Worm (Caenorhabditis elegans) whole organism, L1 larva: ENCODE results near the gene dat-1.
A peak's percentile ranks its signal among the peaks of the same experiment; 100 is the strongest.

Experiments
- C16A3.4 ChIP-seq: fragments of 150-350 bp; optimal IDR thresholded peaks from 2 replicates; lab custom pipeline; 2014; ENCODE audit warnings: missing biosample characterization, missing genetic modification characterization
- C34B4.2 ChIP-seq: sonication (generic microtip); optimal IDR thresholded peaks from 2 replicates; lab custom pipeline; 2017; ENCODE audit warnings: mild to moderate bottlenecking, missing genetic modification characterization, missing compliant biosample characterization
- aha-1 ChIP-seq: fragments of 150-350 bp; optimal IDR thresholded peaks from 2 replicates; lab custom pipeline; 2014; ENCODE audit warnings: missing biosample characterization, missing genetic modification characterization
- ama-1 ChIP-seq: fragments of 150-350 bp; optimal IDR thresholded peaks from 2 replicates; lab custom pipeline; 2014
- blmp-1 ChIP-seq: fragments of 150-350 bp; optimal IDR thresholded peaks from 2 replicates; lab custom pipeline; 2014; ENCODE audit warnings: missing biosample characterization, missing genetic modification characterization
- ceh-82 ChIP-seq, 3 experiments: fragments of 150-350 bp in 1 of 3; sonication (generic microtip) in 2 of 3; optimal IDR thresholded peaks; 2 replicates each; lab custom pipeline; 2014 to 2017; ENCODE audit warnings: missing biosample characterization in 3 of 3, missing genetic modification characterization in 3 of 3
- ceh-88 ChIP-seq: fragments of 200-800 bp; sonication (Bioruptor generic); IDR thresholded peaks from 2 replicates; pipeline ENCODE4 v1.3.6; 2022; ENCODE audit warnings: missing genetic modification characterization, missing compliant biosample characterization
- ces-1 ChIP-seq: fragments of 150-350 bp; optimal IDR thresholded peaks from 2 replicates; lab custom pipeline; 2014; ENCODE audit warnings: missing biosample characterization, missing genetic modification reagents, missing genetic modification characterization
- dpl-1 ChIP-seq, 3 experiments: fragments of 150-350 bp in 2 of 3; sonication (generic microtip) in 1 of 3; optimal IDR thresholded peaks; 2 replicates each; lab custom pipeline; 2014 to 2017; ENCODE audit warnings: missing biosample characterization in 3 of 3, missing genetic modification characterization in 3 of 3, missing genetic modification reagents in 3 of 3
- dsc-1 ChIP-seq: sonication (generic microtip); optimal IDR thresholded peaks from 2 replicates; lab custom pipeline; 2016; ENCODE audit warnings: mild to moderate bottlenecking, missing genetic modification characterization, missing compliant biosample characterization
- efl-1 ChIP-seq, 4 experiments: fragments of 150-350 bp; optimal IDR thresholded peaks in 3 of 4; peaks in 1 of 4; 1 replicate in 1 of 4; 2 replicates in 3 of 4; lab custom pipeline; 2014; ENCODE audit warnings: missing biosample characterization in 2 of 4, missing genetic modification characterization in 2 of 4, missing genetic modification reagents in 2 of 4
- egl-27 ChIP-seq, 2 experiments: fragments of 150-350 bp in 1 of 2; sonication (generic microtip); optimal IDR thresholded peaks; 3 replicates each; lab custom pipeline; 2017 to 2018; ENCODE audit warnings: missing biosample characterization in 2 of 2, missing genetic modification characterization in 2 of 2, missing genetic modification reagents in 2 of 2
- elt-2 ChIP-seq: sonication (generic microtip); optimal IDR thresholded peaks from 2 replicates; lab custom pipeline; 2016; ENCODE audit warnings: missing genetic modification characterization, mild to moderate bottlenecking, inconsistent platforms, missing compliant biosample characterization, missing genetic modification reagents
- fkh-8 ChIP-seq: sonication (generic microtip); optimal IDR thresholded peaks from 2 replicates; lab custom pipeline; 2016; ENCODE audit warnings: mild to moderate bottlenecking, missing genetic modification characterization, missing compliant biosample characterization
- hpl-2 ChIP-seq: fragments of 150-350 bp; optimal IDR thresholded peaks from 2 replicates; lab custom pipeline; 2014; ENCODE audit warnings: missing biosample characterization, missing genetic modification reagents, missing genetic modification characterization
- isw-1 ChIP-seq: fragments of 200-800 bp; sonication (Bioruptor generic); IDR thresholded peaks from 2 replicates; pipeline ENCODE4 v1.3.6; 2022; ENCODE audit warnings: missing genetic modification characterization, missing compliant biosample characterization
- lin-14 ChIP-seq: fragments of 200-800 bp; sonication (Bioruptor generic); optimal IDR thresholded peaks from 2 replicates; lab custom pipeline; 2018; ENCODE audit warnings: mild to moderate bottlenecking, missing genetic modification characterization, moderate library complexity, missing compliant biosample characterization
- lin-15B ChIP-seq: fragments of 150-350 bp; sonication (generic microtip); optimal IDR thresholded peaks from 3 replicates; lab custom pipeline; 2014; ENCODE audit warnings: missing biosample characterization, missing genetic modification characterization
- lin-39 ChIP-seq: fragments of 150-350 bp; optimal IDR thresholded peaks from 2 replicates; lab custom pipeline; 2014; ENCODE audit warnings: missing biosample characterization, missing genetic modification reagents, missing genetic modification characterization
- lir-3 ChIP-seq: sonication (generic microtip); optimal IDR thresholded peaks from 2 replicates; lab custom pipeline; 2016; ENCODE audit warnings: mild to moderate bottlenecking, missing genetic modification characterization, moderate library complexity, missing compliant biosample characterization; ENCODE audit not compliant: poor library complexity
- lsy-2 ChIP-seq, 2 experiments: fragments of 150-350 bp; optimal IDR thresholded peaks; 2 replicates each; lab custom pipeline; 2014; ENCODE audit warnings: missing biosample characterization in 2 of 2, missing genetic modification characterization in 2 of 2
- nhr-19 ChIP-seq: fragments of 200-800 bp; sonication (Bioruptor generic); conservative IDR thresholded peaks from 2 replicates; pipeline ENCODE4 v1.3.6; 2022; ENCODE audit warnings: missing genetic modification characterization, missing compliant biosample characterization
- nhr-47 ChIP-seq: sonication (generic microtip); optimal IDR thresholded peaks from 2 replicates; lab custom pipeline; 2016; ENCODE audit warnings: mild to moderate bottlenecking, missing genetic modification characterization, moderate library complexity, missing compliant biosample characterization
- nhr-71 ChIP-seq: sonication (generic microtip); optimal IDR thresholded peaks from 2 replicates; lab custom pipeline; 2016; ENCODE audit warnings: mild to moderate bottlenecking, missing genetic modification characterization, moderate library complexity, missing compliant biosample characterization
- nhr-77 ChIP-seq: fragments of 150-350 bp; optimal IDR thresholded peaks from 2 replicates; lab custom pipeline; 2014; ENCODE audit warnings: missing biosample characterization, missing genetic modification characterization
- nhr-84 ChIP-seq: sonication (generic microtip); optimal IDR thresholded peaks from 2 replicates; lab custom pipeline; 2017; ENCODE audit warnings: missing biosample characterization, missing genetic modification characterization
- nhr-85 ChIP-seq: sonication (generic microtip); peaks from one replicate; lab custom pipeline; 2016; ENCODE audit warnings: missing genetic modification characterization, inconsistent platforms, missing compliant biosample characterization
- pag-3 ChIP-seq: sonication (generic microtip); optimal IDR thresholded peaks from 2 replicates; lab custom pipeline; 2017; ENCODE audit warnings: missing genetic modification characterization, mild to moderate bottlenecking, missing compliant biosample characterization, antibody characterized with exemption, borderline replicate concordance; ENCODE audit not compliant: insufficient read depth
- pqm-1 ChIP-seq: sonication (generic microtip); optimal IDR thresholded peaks from 3 replicates; lab custom pipeline; 2017; ENCODE audit warnings: missing biosample characterization, missing genetic modification characterization
- rnt-1 ChIP-seq: sonication (generic microtip); optimal IDR thresholded peaks from 2 replicates; lab custom pipeline; 2016; ENCODE audit warnings: mild to moderate bottlenecking, missing genetic modification characterization, moderate library complexity, missing compliant biosample characterization
- sox-4 ChIP-seq: sonication (generic microtip); optimal IDR thresholded peaks from 2 replicates; lab custom pipeline; 2016; ENCODE audit warnings: missing genetic modification characterization, missing compliant biosample characterization
- sptf-1 ChIP-seq: fragments of 150-350 bp; optimal IDR thresholded peaks from 2 replicates; lab custom pipeline; 2014; ENCODE audit warnings: missing biosample characterization, missing genetic modification characterization
- tbx-2 ChIP-seq: sonication (generic microtip); optimal IDR thresholded peaks from 2 replicates; lab custom pipeline; 2016; ENCODE audit warnings: missing genetic modification characterization, missing compliant biosample characterization
- unc-30 ChIP-seq: sonication (generic microtip); optimal IDR thresholded peaks from 2 replicates; lab custom pipeline; 2017; ENCODE audit warnings: missing biosample characterization, missing genetic modification characterization
- zip-4 ChIP-seq: fragments of 200-800 bp; sonication (Bioruptor generic); optimal IDR thresholded peaks from 2 replicates; lab custom pipeline; 2018; ENCODE audit warnings: mild to moderate bottlenecking, missing genetic modification characterization, moderate library complexity, missing compliant biosample characterization
- ztf-11 ChIP-seq, 2 experiments: sonication (generic microtip); optimal IDR thresholded peaks; 2 replicates each; lab custom pipeline; 2016 to 2017; ENCODE audit warnings: missing genetic modification characterization in 2 of 2, missing biosample characterization in 1 of 2, missing compliant biosample characterization in 1 of 2

The dat-1 gene

ce11 chrIII:9269012-9269471, 26.3 kb downstream of the dat-1 start, which contains the start of gene clip-1 (continued):
- TF ChIP-seq sptf-1 (tag; lab: Kevin White, UChicago): no peak
- no peak for TF ChIP-seq ztf-11 (tag; optimal IDR thresholded peaks at IDR 0.05; lab: Kevin White, UChicago)
- no peak for TF ChIP-seq fkh-8 (tag; lab: Kevin White, UChicago)
- TF ChIP-seq pag-3 (tag; lab: Kevin White, UChicago): peak; percentile 44
- TF ChIP-seq lin-15B: no peak
- TF ChIP-seq nhr-85: peak; percentile 74
- TF ChIP-seq ceh-88 (GFP tag; lab: Robert Waterston, UW): no peak
- no peak for TF ChIP-seq unc-30
- no peak for TF ChIP-seq C16A3.4 (tag; lab: Kevin White, UChicago)
- TF ChIP-seq tbx-2 (tag; lab: Kevin White, UChicago): peak; percentile 21
- no peak for TF ChIP-seq lin-39
- TF ChIP-seq efl-1 (optimal IDR thresholded peaks at IDR 0.05; lab: Kevin White, UChicago): peak; percentile 18 to 22
- TF ChIP-seq efl-1 (GFP tag; optimal IDR thresholded peaks at IDR 0.05 in 1 of 2; lab: Kevin White, UChicago): no peak
- TF ChIP-seq, all 84 proteins: peak for 20

DNA sequence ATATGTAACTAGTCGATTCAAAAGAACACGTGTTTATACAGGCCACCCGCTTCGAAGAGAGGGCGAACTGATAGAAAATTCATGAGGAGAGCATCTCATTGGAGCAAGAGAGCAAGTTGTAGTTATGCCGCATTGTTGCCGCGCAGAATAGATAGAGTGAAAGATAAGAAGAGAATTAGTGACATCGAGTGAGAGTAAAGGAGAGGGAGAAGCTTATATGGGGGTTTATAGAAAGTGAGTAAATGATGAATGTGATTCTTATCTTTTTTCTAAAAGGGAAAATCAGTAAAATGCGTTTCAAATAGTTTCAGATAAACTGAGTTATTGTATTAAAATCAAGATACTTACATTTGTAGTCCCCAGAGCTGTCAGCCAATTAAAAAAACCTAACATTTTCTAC, 27.4 kb downstream of the dat-1 start:
- TF ChIP-seq lsy-2 (tag; optimal IDR thresholded peaks at IDR 0.05; lab: Kevin White, UChicago) (no peak), nhr-84 (no peak), C34B4.2 (tag; lab: Kevin White, UChicago) (no peak), elt-2 (peak; percentile 47), nhr-47 (tag; lab: Kevin White, UChicago) (no peak), zip-4 (GFP tag; lab: Kevin White, UChicago) (no peak), isw-1 (no peak), aha-1 (tag; lab: Kevin White, UChicago) (no peak), egl-27 (tag; optimal IDR thresholded peaks at IDR 0.05; lab: Kevin White, UChicago) (no peak), efl-1 (optimal IDR thresholded peaks at IDR 0.05; lab: Kevin White, UChicago) (no peak), efl-1 (GFP tag; optimal IDR thresholded peaks at IDR 0.05 in 1 of 2; lab: Kevin White, UChicago) (peak in 1 of 2 experiments; percentile 42), ztf-11 (tag; optimal IDR thresholded peaks at IDR 0.05; lab: Kevin White, UChicago) (no peak), nhr-71 (no peak), blmp-1 (tag; lab: Kevin White, UChicago) (peak; percentile 15), nhr-19 (GFP tag; lab: Robert Waterston, UW) (no peak), lin-14 (peak; percentile 24)

DNA sequence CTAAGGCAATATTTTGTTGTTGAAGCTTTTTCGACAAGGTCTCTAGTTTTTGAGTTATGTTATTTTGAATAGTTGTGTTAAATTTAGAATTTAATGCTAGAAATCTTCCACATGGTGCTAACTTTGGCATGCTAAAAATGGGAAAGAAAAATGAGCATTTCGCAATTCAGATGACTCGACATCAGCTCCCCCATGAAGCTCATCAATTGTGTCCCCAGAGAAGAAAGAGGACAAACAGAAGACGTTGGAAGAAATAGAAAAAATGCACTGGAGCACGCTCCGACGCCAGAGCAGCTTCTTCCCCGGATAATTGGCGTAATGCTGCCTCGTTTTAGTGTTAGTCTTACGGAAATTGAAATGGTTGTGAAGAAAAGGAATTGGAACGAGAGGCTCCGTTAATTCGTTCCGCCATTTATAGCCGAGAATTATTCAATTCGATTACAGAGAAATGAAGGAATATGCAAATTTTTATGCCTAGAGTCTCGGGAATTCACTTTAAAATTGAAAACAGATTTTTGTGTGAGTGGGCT, 28.7 kb downstream of the dat-1 start:
- TF ChIP-seq nhr-19 (GFP tag; lab: Robert Waterston, UW): no peak
- peak; percentile 68 for TF ChIP-seq lin-14
- no peak for TF ChIP-seq lin-39
- no peak for TF ChIP-seq fkh-8 (tag; lab: Kevin White, UChicago)
- TF ChIP-seq nhr-77 (tag; lab: Kevin White, UChicago): no peak
- peak in 1 of 3 experiments; percentile 23 for TF ChIP-seq ceh-82 (tag; optimal IDR thresholded peaks at IDR 0.05; lab: Kevin White, UChicago)
- no peak for TF ChIP-seq pqm-1 (tag; lab: Kevin White, UChicago)
- TF ChIP-seq nhr-85: peak; percentile 24
- TF ChIP-seq dsc-1: no peak
- no peak for TF ChIP-seq ces-1 (GFP tag; lab: Kevin White, UChicago)
- no peak for TF ChIP-seq rnt-1 (tag; lab: Kevin White, UChicago)
- no peak for TF ChIP-seq hpl-2 (GFP tag; lab: Kevin White, UChicago)
- no peak for TF ChIP-seq dpl-1 (GFP tag; optimal IDR thresholded peaks at IDR 0.05; lab: Kevin White, UChicago)
- no peak for TF ChIP-seq lir-3 (tag; lab: Kevin White, UChicago)
- TF ChIP-seq ama-1 (lab: Kevin White, UChicago): no peak

DNA sequence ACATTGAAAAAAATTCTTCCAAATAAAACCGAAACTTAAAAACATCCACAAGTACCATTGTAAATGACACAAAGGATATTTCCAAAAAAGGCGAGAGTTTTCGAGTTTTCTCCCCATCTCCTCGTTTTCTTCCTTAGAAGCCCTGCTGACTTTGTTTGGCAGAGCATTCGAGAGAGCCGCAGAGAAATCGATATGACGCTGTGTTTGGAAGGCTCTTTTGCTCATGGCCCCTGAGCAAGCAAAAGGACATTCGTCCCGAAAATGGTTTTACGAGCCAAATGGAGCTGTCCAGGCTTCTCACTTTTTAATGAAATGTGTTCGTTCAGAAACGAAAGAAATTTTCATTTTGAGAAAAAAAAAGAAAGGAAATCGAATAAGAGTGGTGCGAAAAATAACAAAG, 29.3 kb downstream of the dat-1 start:
- peak; percentile 61 for TF ChIP-seq lin-14
- no peak for TF ChIP-seq sox-4 (tag; lab: Kevin White, UChicago)
- TF ChIP-seq ceh-82 (tag; optimal IDR thresholded peaks at IDR 0.05; lab: Kevin White, UChicago): peak in 2 of 3 experiments; percentile 10 to 28
